Worm (Caenorhabditis elegans): Measurements from ENCODE around the gene clec-45.

DNA sequence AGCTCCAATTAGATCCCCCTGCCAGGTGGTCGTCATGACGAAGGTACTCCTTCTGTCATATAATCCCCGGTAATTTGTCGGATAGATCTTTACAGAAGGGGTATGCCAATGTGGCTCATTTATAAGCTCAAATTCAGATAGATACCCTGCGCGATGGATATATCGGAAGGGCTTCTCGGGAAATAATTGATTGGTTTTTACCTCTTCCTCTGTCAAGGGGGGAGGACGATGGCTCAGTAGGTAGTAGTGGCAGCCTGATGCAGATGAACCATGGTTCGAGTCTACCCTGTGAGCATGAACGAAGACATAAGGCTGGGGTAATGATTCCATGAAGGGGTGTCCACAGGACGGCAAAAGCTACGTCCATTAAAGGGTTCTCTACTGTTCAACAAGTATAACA lies 9.2 kb downstream of the clec-45 start:
- TF ChIP-seq ama-1 (optimal IDR thresholded peaks at IDR 0.05) (no peak), ztf-11 (tag; optimal IDR thresholded peaks at IDR 0.05) (no peak), snu-23 (GFP tag; optimal IDR thresholded peaks at IDR 0.05) (no peak), nhr-28 (tag; optimal IDR thresholded peaks at IDR 0.05) (no peak), aha-1 (tag; optimal IDR thresholded peaks at IDR 0.05) (no peak), unc-130 (tag; optimal IDR thresholded peaks at IDR 0.05) (no peak), irx-1 (tag; optimal IDR thresholded peaks at IDR 0.05) (no peak)

Measured in whole organism, L1 larva.